Fruit fly (Drosophila melanogaster): ENCODE measurements around the gene PGRP-LB.

The PGRP-LB gene

dm6 chr3R:11454210-11454904 is 6.0 kb downstream of the PGRP-LB start (continued):
- TF ChIP-seq dmrt99B (tag; optimal IDR thresholded peaks at IDR 0.05) (peak; percentile 74), bcd (GFP tag; optimal IDR thresholded peaks at IDR 0.05) (peak; percentile 77), CG12769 (tag; optimal IDR thresholded peaks at IDR 0.05) (peak; percentile 49), grau (tag; optimal IDR thresholded peaks at IDR 0.05) (peak; percentile 67), CG9817 (tag; optimal IDR thresholded peaks at IDR 0.05) (peak; percentile 79), crol (GFP tag; IDR thresholded peaks at IDR 0.05) (no peak), Adf1 (GFP tag; IDR thresholded peaks at IDR 0.05) (0 out of 2 replicates have a peak, but pooled peaks have one; percentile 25), Ada2b (GFP tag; IDR thresholded peaks at IDR 0.05) (peak; percentile 49), CG31365 (tag; optimal IDR thresholded peaks at IDR 0.05) (no peak), sisA (GFP tag; IDR thresholded peaks at IDR 0.05) (0 out of 2 replicates have a peak, but pooled peaks have one; percentile 29), Usf (GFP tag; optimal IDR thresholded peaks at IDR 0.05) (peak; percentile 74), CG33213 (GFP tag; optimal IDR thresholded peaks at IDR 0.05) (no peak), sug (tag; optimal IDR thresholded peaks at IDR 0.05) (peak; percentile 43), CG18599 (GFP tag; optimal IDR thresholded peaks at IDR 0.05) (peak; percentile 50), CG14667 (GFP tag; IDR thresholded peaks at IDR 0.05) (peak; percentile 44), CG32772 (GFP tag; IDR thresholded peaks at IDR 0.05) (no peak), repo (GFP tag; optimal IDR thresholded peaks at IDR 0.05) (no peak), CG4282 (GFP tag; optimal IDR thresholded peaks at IDR 0.05) (no peak), YL-1 (GFP tag; optimal IDR thresholded peaks at IDR 0.05) (no peak), CG32532 (GFP tag; IDR thresholded peaks at IDR 0.05) (peak; percentile 76), CG9797 (GFP tag; optimal IDR thresholded peaks at IDR 0.05) (no peak), CG14014 (GFP tag; IDR thresholded peaks at IDR 0.05) (peak; percentile 57; the same call in 1 of the 2 replicates), CG2889 (GFP tag; IDR thresholded peaks at IDR 0.05) (no peak), CG4404 (GFP tag; IDR thresholded peaks at IDR 0.05) (peak; percentile 46), emc (GFP tag; optimal IDR thresholded peaks at IDR 0.05) (no peak), trem (tag; optimal IDR thresholded peaks at IDR 0.05) (no peak), salm (tag; optimal IDR thresholded peaks at IDR 0.05) (no peak), her (GFP tag; optimal IDR thresholded peaks at IDR 0.05) (no peak), ato (GFP tag; IDR thresholded peaks at IDR 0.05; ENCODE audit: partially characterized antibody) (no peak), chm (GFP tag; IDR thresholded peaks at IDR 0.05) (no peak), CG10366 (GFP tag; IDR thresholded peaks at IDR 0.05) (peak; percentile 44), ewg (GFP tag; optimal IDR thresholded peaks at IDR 0.05) (no peak), CG2678 (tag; optimal IDR thresholded peaks at IDR 0.05) (peak; percentile 74), sens-2 (GFP tag; IDR thresholded peaks at IDR 0.05) (no peak), CG3281 (GFP tag; optimal IDR thresholded peaks at IDR 0.05) (peak; percentile 74), CG12391 (tag; optimal IDR thresholded peaks at IDR 0.05) (peak; percentile 55), Rfx (GFP tag; IDR thresholded peaks at IDR 0.05) (peak; percentile 83), CG10979 (tag; optimal IDR thresholded peaks at IDR 0.05) (no peak), CG13123 (GFP tag; optimal IDR thresholded peaks at IDR 0.05) (no peak), Drgx (GFP tag; IDR thresholded peaks at IDR 0.05) (no peak), CG4820 (GFP tag; optimal IDR thresholded peaks at IDR 0.05) (peak; percentile 0), Dad (GFP tag; optimal IDR thresholded peaks at IDR 0.05) (no peak), mld (GFP tag; IDR thresholded peaks at IDR 0.05; ENCODE audit: partially characterized antibody) (no peak), CG11398 (GFP tag; optimal IDR thresholded peaks at IDR 0.05) (no peak), CG16779 (GFP tag; IDR thresholded peaks at IDR 0.05) (no peak), D19B (GFP tag; optimal IDR thresholded peaks at IDR 0.05) (peak; percentile 79), CG17361 (GFP tag; IDR thresholded peaks at IDR 0.05) (peak; percentile 72), CG10209 (GFP tag; optimal IDR thresholded peaks at IDR 0.05) (peak; percentile 64), ac (GFP tag; optimal IDR thresholded peaks at IDR 0.05) (no peak), CG11504 (tag; optimal IDR thresholded peaks at IDR 0.05) (peak; percentile 76)
